Worm (Caenorhabditis elegans) whole organism, L4/young adult: Measurements from ENCODE around the gene F42G2.2.

Source experiments
- W03F9.2 ChIP-seq: fragments of 150-350 bp; optimal IDR thresholded peaks from 2 replicates; lab custom pipeline; 2014; ENCODE audit warnings: missing biosample characterization, missing genetic modification characterization
- dao-5 ChIP-seq: sonication (generic microtip); optimal IDR thresholded peaks from 2 replicates; lab custom pipeline; 2016; ENCODE audit warnings: missing genotype, missing genetic modification characterization, moderate library complexity, missing compliant biosample characterization

DNA sequence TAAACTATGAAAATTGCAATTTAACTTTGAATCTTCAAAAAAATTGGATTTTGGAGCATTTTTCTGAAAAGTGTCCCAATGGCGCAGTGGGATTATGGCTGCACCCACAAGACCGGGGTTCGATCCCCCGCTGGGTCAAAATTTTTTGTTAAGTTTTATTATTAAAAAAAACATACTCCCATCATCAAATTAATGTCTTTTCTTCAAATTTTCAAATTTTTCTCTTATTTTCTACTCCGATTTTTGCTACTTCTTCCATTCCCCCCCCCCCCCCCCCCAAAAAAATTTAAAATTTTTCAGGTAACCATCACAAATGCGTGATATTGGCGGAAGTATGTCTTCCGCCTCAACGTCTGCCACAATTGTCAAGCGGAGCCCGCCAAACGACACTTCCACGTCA lies 21.0 kb downstream of the F42G2.2 start, which contains the start of gene vab-19:
- TF ChIP-seq W03F9.2 (no peak), dao-5 (tag; lab: Kevin White, UChicago) (no peak)
